Worm (Caenorhabditis elegans) whole organism, mixed stage, embryonic: Measurements from ENCODE around the gene egl-10.

ENCODE experiments used
- M03D4.4 ChIP-seq: sonication (generic microtip); optimal IDR thresholded peaks from 2 replicates; lab custom pipeline; 2017; ENCODE audit warnings: mild to moderate bottlenecking, missing genetic modification characterization, missing compliant biosample characterization
- bed-3 ChIP-seq: fragments of 200-800 bp; sonication (Bioruptor generic); optimal IDR thresholded peaks from 3 replicates; lab custom pipeline; 2018; ENCODE audit warnings: mild to moderate bottlenecking, missing genetic modification characterization, moderate library complexity, missing compliant biosample characterization
- blmp-1 ChIP-seq: fragments of 150-350 bp; optimal IDR thresholded peaks from 2 replicates; lab custom pipeline; 2014; ENCODE audit warnings: missing biosample characterization, missing genetic modification characterization
- ceh-43 ChIP-seq: fragments of 200-800 bp; sonication (Bioruptor generic); optimal IDR thresholded peaks from 2 replicates; lab custom pipeline; 2018; ENCODE audit warnings: mild to moderate bottlenecking, missing genetic modification characterization, moderate library complexity, missing compliant biosample characterization
- ceh-83 ChIP-seq: fragments of 200-800 bp; sonication (Bioruptor generic); optimal IDR thresholded peaks from 2 replicates; lab custom pipeline; 2018; ENCODE audit warnings: mild to moderate bottlenecking, missing genetic modification characterization, missing compliant biosample characterization
- ces-1 ChIP-seq: fragments of 150-350 bp; optimal IDR thresholded peaks from 2 replicates; lab custom pipeline; 2014; ENCODE audit warnings: missing biosample characterization, missing genetic modification reagents, missing genetic modification characterization
- cnd-1 ChIP-seq: fragments of 200-800 bp; sonication (Bioruptor generic); optimal IDR thresholded peaks from 2 replicates; lab custom pipeline; 2018; ENCODE audit warnings: mild to moderate bottlenecking, missing genetic modification characterization, missing compliant biosample characterization
- drap-1 ChIP-seq: fragments of 200-800 bp; sonication (Bioruptor generic); optimal IDR thresholded peaks from 3 replicates; lab custom pipeline; 2018; ENCODE audit warnings: mild to moderate bottlenecking, missing genetic modification characterization, missing compliant biosample characterization
- elt-3 ChIP-seq: fragments of 150-350 bp; optimal IDR thresholded peaks from 2 replicates; lab custom pipeline; 2014; ENCODE audit warnings: missing biosample characterization, missing genetic modification characterization
- flh-1 ChIP-seq: fragments of 200-800 bp; sonication (Bioruptor generic); optimal IDR thresholded peaks from 2 replicates; lab custom pipeline; 2018; ENCODE audit warnings: mild to moderate bottlenecking, missing genetic modification characterization, moderate library complexity, missing compliant biosample characterization
- ham-2 ChIP-seq: fragments of 200-800 bp; sonication (Bioruptor generic); optimal IDR thresholded peaks from 2 replicates; lab custom pipeline; 2018; ENCODE audit warnings: mild to moderate bottlenecking, missing genetic modification characterization, missing compliant biosample characterization
- hlh-1 ChIP-seq: fragments of 150-350 bp; optimal IDR thresholded peaks from 2 replicates; lab custom pipeline; 2014; ENCODE audit warnings: missing biosample characterization, missing genetic modification reagents, missing genetic modification characterization
- lin-13 ChIP-seq: fragments of 150-350 bp; optimal IDR thresholded peaks from 2 replicates; lab custom pipeline; 2014; ENCODE audit warnings: missing biosample characterization, missing genetic modification characterization
- lin-32 ChIP-seq: fragments of 200-800 bp; sonication (Bioruptor generic); optimal IDR thresholded peaks from 2 replicates; lab custom pipeline; 2018; ENCODE audit warnings: mild to moderate bottlenecking, missing genetic modification characterization, missing compliant biosample characterization
- lsy-2 ChIP-seq: fragments of 150-350 bp; optimal IDR thresholded peaks from 2 replicates; lab custom pipeline; 2014; ENCODE audit warnings: missing biosample characterization, missing genetic modification characterization
- mab-5 ChIP-seq: fragments of 150-350 bp; optimal IDR thresholded peaks from 2 replicates; lab custom pipeline; 2014; ENCODE audit warnings: missing biosample characterization, missing genetic modification characterization
- mls-2 ChIP-seq: sonication (generic microtip); optimal IDR thresholded peaks from 2 replicates; lab custom pipeline; 2016; ENCODE audit warnings: mild to moderate bottlenecking, missing genetic modification characterization, moderate library complexity, missing compliant biosample characterization
- nhr-12 ChIP-seq: fragments of 150-350 bp; optimal IDR thresholded peaks from 2 replicates; lab custom pipeline; 2014; ENCODE audit warnings: missing biosample characterization, missing genetic modification characterization
- nhr-28 ChIP-seq: fragments of 150-350 bp; optimal IDR thresholded peaks from 2 replicates; lab custom pipeline; 2014; ENCODE audit warnings: missing biosample characterization, missing genetic modification characterization
- nhr-76 ChIP-seq: sonication (generic microtip); optimal IDR thresholded peaks from 2 replicates; lab custom pipeline; 2017; ENCODE audit warnings: missing biosample characterization, missing genetic modification characterization
- pha-4 ChIP-seq: fragments of 150-350 bp; optimal IDR thresholded peaks from 2 replicates; lab custom pipeline; 2018; ENCODE audit warnings: missing biosample characterization, missing genetic modification reagents, missing genetic modification characterization
- sem-2 ChIP-seq: fragments of 200-800 bp; sonication (Bioruptor generic); optimal IDR thresholded peaks from 2 replicates; lab custom pipeline; 2018; ENCODE audit warnings: mild to moderate bottlenecking, missing genetic modification characterization, missing compliant biosample characterization
- sptf-1 ChIP-seq: sonication (generic microtip); optimal IDR thresholded peaks from 2 replicates; lab custom pipeline; 2017; ENCODE audit warnings: mild to moderate bottlenecking, missing genetic modification characterization, moderate library complexity, missing compliant biosample characterization
- unc-120 ChIP-seq: sonication (generic microtip); optimal IDR thresholded peaks from 2 replicates; lab custom pipeline; 2017; ENCODE audit warnings: missing genetic modification characterization, missing compliant biosample characterization; ENCODE audit not compliant: poor library complexity, severe bottlenecking
- unc-39 ChIP-seq: fragments of 150-350 bp; optimal IDR thresholded peaks from 2 replicates; lab custom pipeline; 2014; ENCODE audit warnings: missing biosample characterization, missing genetic modification characterization
- unc-62 ChIP-seq: fragments of 150-350 bp; optimal IDR thresholded peaks from 2 replicates; lab custom pipeline; 2014; ENCODE audit warnings: missing biosample characterization, missing genetic modification reagents, missing genetic modification characterization
- zip-8 ChIP-seq: fragments of 150-350 bp; optimal IDR thresholded peaks from 2 replicates; lab custom pipeline; 2014; ENCODE audit warnings: missing biosample characterization, missing genetic modification characterization
- ztf-11 ChIP-seq: fragments of 150-350 bp; optimal IDR thresholded peaks from 2 replicates; lab custom pipeline; 2014; ENCODE audit warnings: missing biosample characterization, missing genetic modification characterization

The egl-10 gene

DNA sequence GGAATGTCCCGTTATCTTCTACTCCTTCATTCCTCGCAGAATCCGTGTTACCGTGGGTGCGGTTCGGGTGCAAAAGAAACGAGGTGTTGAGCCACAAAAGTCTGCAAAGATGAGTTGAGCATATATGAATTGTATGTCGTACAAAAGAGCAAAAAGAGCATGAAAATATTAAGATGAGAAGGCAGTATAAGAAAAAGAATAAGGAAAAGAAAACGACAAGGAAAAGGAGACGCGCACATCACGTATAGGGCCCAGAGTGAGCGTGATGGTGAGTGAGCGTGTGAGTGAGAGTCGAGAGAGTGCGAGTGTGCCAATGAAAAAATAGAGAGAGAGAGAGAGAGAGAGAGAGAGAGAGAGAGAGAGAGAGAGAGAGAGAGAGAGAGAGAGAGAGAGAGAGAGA lies at the start of gene egl-10:
TSS of gene egl-10 (minus strand) at position 101 of the 400 bp plus-strand sequence.
- TF ChIP-seq ces-1 (GFP tag; lab: Kevin White, UChicago) = no peak
- TF ChIP-seq cnd-1 = peak; percentile 6

DNA sequence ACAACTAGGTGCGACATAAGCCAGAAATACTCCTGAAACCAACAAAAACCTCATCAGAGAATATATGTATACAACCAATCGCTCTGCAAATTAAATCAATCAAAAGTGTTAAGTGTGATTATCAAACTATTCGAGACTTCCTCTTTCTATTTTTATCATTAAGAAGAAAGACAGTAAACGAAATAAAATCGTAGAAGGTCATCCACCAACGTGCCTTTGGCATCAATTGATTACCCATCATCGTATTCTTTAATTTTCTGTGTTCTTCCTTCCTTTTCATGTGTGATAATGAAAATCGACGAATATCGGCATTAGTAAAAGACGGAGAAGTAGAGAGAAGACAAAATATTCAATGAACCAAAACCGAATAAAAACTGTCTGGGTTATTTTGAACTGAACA lies 49.1 kb upstream of the egl-10 start:
- TF ChIP-seq nhr-76 (no peak), sem-2 (no peak)
- TF ChIP-seq, all 35 proteins: peak for 0

- TF ChIP-seq ceh-83 (GFP tag; lab: Kevin White, UChicago) (peak; percentile 82), sptf-1 (tag; lab: Kevin White, UChicago) (peak; percentile 96), cnd-1 (peak; percentile 41), M03D4.4 (tag; lab: Kevin White, UChicago) (peak; percentile 70), sem-2 (peak; percentile 38), bed-3 (peak; percentile 52), unc-120 (tag; lab: Kevin White, UChicago) (peak; percentile 56), mls-2 (tag; lab: Kevin White, UChicago) (peak; percentile 77), drap-1 (GFP tag; lab: Kevin White, UChicago) (peak; percentile 64), ham-2 (GFP tag; lab: Kevin White, UChicago) (peak; percentile 75), nhr-12 (tag; lab: Kevin White, UChicago) (peak; percentile 39), lin-32 (GFP tag; lab: Kevin White, UChicago) (peak; percentile 66)
- TF ChIP-seq, all 35 proteins: peak for 12; not testable (repeated sequence) for 23
Observed at ce11 chrV:12509922-12510582, 47.2 kb upstream of the egl-10 start.

DNA sequence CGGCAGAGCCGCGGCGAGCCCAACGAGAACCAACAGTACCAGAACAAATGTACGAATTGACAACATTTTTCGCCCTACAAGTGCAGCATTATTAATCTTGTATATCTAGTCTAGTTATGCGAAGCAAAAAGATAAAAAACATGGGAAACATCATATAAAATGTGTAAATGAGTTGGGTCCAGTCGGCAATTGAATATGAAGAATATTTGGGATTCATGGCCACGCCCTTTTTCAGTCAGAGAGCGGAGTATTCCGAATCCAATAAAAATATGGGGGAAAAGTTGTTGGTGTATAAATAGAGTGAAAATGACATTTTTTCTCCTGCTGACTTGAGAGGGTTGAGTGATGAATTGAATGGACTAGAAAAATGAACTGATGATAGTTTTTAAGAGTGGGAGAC lies 43.4 kb upstream of the egl-10 start, which contains the start of gene nlp-46:
TSS of gene nlp-46 (minus strand) at position 101 of the 400 bp plus-strand sequence.
- TF ChIP-seq cnd-1 = no peak
- TF ChIP-seq nhr-76 = no peak
- TF ChIP-seq bed-3 = no peak
- no peak for TF ChIP-seq ceh-43
- TF ChIP-seq pha-4 (tag; lab: Kevin White, UChicago) = no peak
- TF ChIP-seq lin-13 (tag; lab: Kevin White, UChicago) = no peak
- no peak for TF ChIP-seq hlh-1 (tag; lab: Kevin White, UChicago)
- no peak for TF ChIP-seq ham-2 (GFP tag; lab: Kevin White, UChicago)
- no peak for TF ChIP-seq unc-62 (GFP tag; lab: Kevin White, UChicago)
- no peak for TF ChIP-seq mls-2 (tag; lab: Kevin White, UChicago)
- TF ChIP-seq mab-5 (tag; lab: Kevin White, UChicago) = no peak

ce11 chrV:12505730-12506129 lies 42.9 kb upstream of the egl-10 start:
- TF ChIP-seq ztf-11 (tag; lab: Kevin White, UChicago) (no peak), nhr-28 (tag; lab: Kevin White, UChicago) (no peak), elt-3 (tag; lab: Kevin White, UChicago) (no peak), lin-32 (GFP tag; lab: Kevin White, UChicago) (no peak), blmp-1 (tag; lab: Kevin White, UChicago) (no peak), unc-39 (no peak)

- TF ChIP-seq mls-2 (tag; lab: Kevin White, UChicago) (no peak), blmp-1 (tag; lab: Kevin White, UChicago) (no peak), unc-39 (no peak), M03D4.4 (tag; lab: Kevin White, UChicago) (no peak), nhr-28 (tag; lab: Kevin White, UChicago) (no peak), flh-1 (GFP tag; lab: Kevin White, UChicago) (no peak), lsy-2 (tag; lab: Kevin White, UChicago) (no peak), zip-8 (tag; lab: Kevin White, UChicago) (no peak)
Observed at ce11 chrV:12503494-12503893, 40.7 kb upstream of the egl-10 start, which contains the start of gene T28H10.1. Gene T28H10.1 (plus strand): TSS chrV:12503794.
